Fruit fly (Drosophila melanogaster): ENCODE data around the gene Usp14.

dm6 chr2L:10351130-10351529 lies 36.9 kb upstream of the Usp14 start:
- TF ChIP-seq fd59A (GFP tag; optimal IDR thresholded peaks at IDR 0.05) (no peak), ss (GFP tag; optimal IDR thresholded peaks at IDR 0.05) (no peak), CG10669 (GFP tag; optimal IDR thresholded peaks at IDR 0.05) (no peak), CG7368 (GFP tag; optimal IDR thresholded peaks at IDR 0.05) (no peak), dac (GFP tag; optimal IDR thresholded peaks at IDR 0.05) (no peak)

All from whole organism, prepupa.